Fruit fly (Drosophila melanogaster) ovary, adult (tissue): ENCODE measurements around the gene CG7560.

Experiments used
- CG17801 ChIP-seq: fragments of 200-800 bp; optimal IDR thresholded peaks from 2 replicates; lab custom pipeline; 2019; ENCODE audit warnings: missing biosample characterization, mild to moderate bottlenecking, missing genetic modification characterization, moderate library complexity; ENCODE audit not compliant: partially characterized antibody

CG7560 gene

dm6 chr3L:11439570-11439969, 14.6 kb downstream of the CG7560 start:
- TF ChIP-seq CG17801 (GFP tag; lab: Kevin White, UChicago), result no peak

dm6 chr3L:11440258-11440657, 15.3 kb downstream of the CG7560 start:
- no peak for TF ChIP-seq CG17801 (GFP tag; lab: Kevin White, UChicago)

dm6 chr3L:11440769-11441168, 15.8 kb downstream of the CG7560 start:
- no peak for TF ChIP-seq CG17801 (GFP tag; lab: Kevin White, UChicago)

- no peak for TF ChIP-seq CG17801 (GFP tag; lab: Kevin White, UChicago)
Observed at dm6 chr3L:11441889-11442782, 17.2 kb downstream of the CG7560 start.

dm6 chr3L:11443474-11444080, 18.6 kb downstream of the CG7560 start:
- no peak for TF ChIP-seq CG17801 (GFP tag; lab: Kevin White, UChicago)

dm6 chr3L:11444169-11444568, 19.2 kb downstream of the CG7560 start:
- TF ChIP-seq CG17801 (GFP tag; lab: Kevin White, UChicago), result no peak

DNA sequence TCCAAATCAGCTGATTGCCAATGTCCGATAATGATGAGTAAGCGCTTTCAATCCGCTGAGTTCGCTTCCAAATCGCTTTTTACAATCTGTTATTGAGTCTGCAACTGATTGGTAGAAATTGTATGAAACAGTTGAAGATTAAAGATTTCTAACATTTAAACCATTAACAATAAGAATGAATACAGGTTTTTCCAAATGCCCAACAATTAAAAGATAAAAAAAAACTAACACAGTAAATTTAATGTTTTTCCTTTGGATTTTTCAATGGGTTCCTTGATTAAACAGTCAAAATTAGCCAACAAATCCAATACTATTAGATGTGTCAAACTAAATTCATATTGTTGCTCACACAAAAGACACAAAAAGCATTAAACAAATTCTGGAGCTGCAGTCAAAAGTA, 19.9 kb downstream of the CG7560 start, which contains the start of gene CG7557:
Gene CG7557 (plus strand): TSS at position 301 of the 400 bp plus-strand sequence.
- TF ChIP-seq CG17801 (GFP tag; lab: Kevin White, UChicago), result no peak

- TF ChIP-seq CG17801 (GFP tag; lab: Kevin White, UChicago), result peak; percentile 19
Observed at dm6 chr3L:11447022-11447728, 22.2 kb downstream of the CG7560 start.

DNA sequence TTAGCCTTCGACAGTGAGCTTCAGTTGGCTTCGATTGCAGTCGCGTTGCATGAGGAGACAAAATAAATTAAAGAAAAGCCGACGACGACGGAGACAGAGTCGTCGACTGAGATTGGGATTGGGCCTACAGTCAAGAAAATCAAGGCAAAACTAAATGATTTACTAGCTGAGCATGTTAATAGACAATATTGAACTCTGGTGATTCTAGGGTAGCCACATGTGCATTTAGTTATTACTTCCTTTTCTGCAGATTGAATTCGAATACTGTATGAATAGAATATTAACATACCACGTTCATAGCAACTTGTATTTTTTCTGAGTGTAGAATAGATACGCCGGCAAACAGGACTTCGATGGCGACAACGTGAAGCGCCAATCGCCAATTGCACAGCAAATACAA, 23.4 kb downstream of the CG7560 start:
- no peak for TF ChIP-seq CG17801 (GFP tag; lab: Kevin White, UChicago)

- TF ChIP-seq CG17801 (GFP tag; lab: Kevin White, UChicago), result no peak
Observed at dm6 chr3L:11448935-11449334, 24.0 kb downstream of the CG7560 start.

DNA sequence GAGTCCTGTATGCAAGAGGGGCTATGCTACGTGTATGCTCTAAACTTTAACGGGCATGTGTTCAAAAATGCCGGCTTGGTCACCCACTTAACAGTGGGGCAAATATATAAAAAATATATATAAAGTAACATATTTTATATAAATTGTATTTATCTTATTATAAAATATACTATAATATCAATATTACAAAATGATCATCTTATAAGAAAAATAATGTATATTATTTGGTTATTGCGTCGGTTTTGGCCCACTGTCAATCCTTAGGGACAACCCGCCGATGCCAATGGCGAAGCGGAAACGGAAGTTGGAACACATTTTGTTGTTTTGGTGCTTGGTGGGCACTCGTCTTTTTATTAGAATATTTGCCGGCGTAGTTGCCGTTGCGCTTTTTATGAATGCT, 25.6 kb downstream of the CG7560 start:
- no peak for TF ChIP-seq CG17801 (GFP tag; lab: Kevin White, UChicago)

DNA sequence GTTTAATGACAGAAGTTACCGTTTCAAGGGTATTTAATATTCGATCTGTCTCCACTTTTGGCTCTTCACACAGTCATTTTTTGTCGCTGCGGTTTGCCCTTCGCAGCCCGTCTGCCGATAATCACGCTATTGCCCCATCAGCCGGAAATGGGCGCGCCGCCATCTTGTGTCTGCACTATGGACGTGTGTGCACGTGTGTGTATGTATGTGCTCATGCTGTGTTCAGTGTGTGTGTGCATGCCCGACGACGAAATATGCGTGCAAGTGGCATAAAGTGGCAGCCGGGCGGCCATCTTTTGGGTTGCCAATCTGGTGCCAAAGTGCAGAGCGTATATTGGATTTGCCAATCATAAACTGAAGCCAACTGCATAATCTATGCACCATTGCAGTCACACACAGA, 29.5 kb downstream of the CG7560 start:
- no peak for TF ChIP-seq CG17801 (GFP tag; lab: Kevin White, UChicago)

DNA sequence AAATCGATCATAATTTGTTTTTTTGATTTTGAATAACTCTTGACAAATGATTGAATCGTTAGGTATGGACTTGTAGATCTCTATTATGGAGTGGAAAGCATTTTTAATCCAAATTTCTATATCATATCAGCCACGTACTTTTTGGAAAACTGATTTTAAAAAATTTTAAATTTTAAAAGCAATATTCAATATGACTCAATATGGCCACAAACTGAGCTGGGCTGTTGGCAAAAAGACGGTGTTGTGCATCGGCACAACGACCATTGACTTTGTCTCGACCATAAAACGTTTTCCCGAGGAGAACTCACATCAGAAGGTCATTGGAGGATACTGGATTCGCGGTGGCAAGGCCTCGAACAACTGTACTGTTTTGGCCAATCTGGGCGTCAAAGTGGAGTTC, 33.4 kb downstream of the CG7560 start, which contains the start of the genes CG12289 and CG7551:
Gene CG12289 (minus strand): TSS at position 101 of the 400 bp plus-strand sequence.
Gene CG7551 (plus strand): TSS at position 121 of the 400 bp plus-strand sequence.
- no peak for TF ChIP-seq CG17801 (GFP tag; lab: Kevin White, UChicago)

DNA sequence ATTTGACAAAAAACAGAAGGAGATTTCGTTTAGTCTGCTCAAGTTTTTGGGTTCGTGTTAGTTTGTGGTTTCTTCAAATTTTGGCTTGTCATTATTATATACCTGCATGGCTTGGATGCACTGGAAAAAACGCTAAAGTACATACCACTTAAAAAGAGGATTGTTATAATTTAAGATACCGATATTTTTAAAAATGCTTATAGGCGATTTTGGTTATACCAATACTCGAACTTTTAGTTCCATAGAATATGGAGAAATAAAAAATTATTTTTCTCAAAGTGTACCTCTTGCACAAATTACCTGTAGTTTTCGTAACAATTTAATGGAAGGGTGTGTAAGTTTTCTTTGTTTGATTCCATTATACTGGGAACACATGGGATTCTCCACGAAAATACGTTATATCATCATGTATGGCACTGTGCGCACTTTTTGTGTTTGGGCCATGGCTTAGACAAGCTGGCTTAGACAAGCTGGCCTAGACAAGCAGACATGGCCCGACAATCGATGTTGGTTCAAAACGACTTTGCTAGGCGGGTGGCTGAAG, 40.5 kb downstream of the CG7560 start, which contains the start of gene Fum3:
Gene Fum3 (minus strand): TSS at position 494 of the 544 bp plus-strand sequence.
- no peak for TF ChIP-seq CG17801 (GFP tag; lab: Kevin White, UChicago)

dm6 chr3L:11466985-11467384, 42.0 kb downstream of the CG7560 start:
- TF ChIP-seq CG17801 (GFP tag; lab: Kevin White, UChicago), result no peak
